Worm (Caenorhabditis elegans) whole organism, mixed stage, embryonic: ENCODE data around the gene rbm-26.

Experiments used
- M03D4.4 ChIP-seq: sonication (generic microtip); optimal IDR thresholded peaks from 2 replicates; lab custom pipeline; 2017; ENCODE audit warnings: mild to moderate bottlenecking, missing genetic modification characterization, missing compliant biosample characterization
- bed-3 ChIP-seq: fragments of 200-800 bp; sonication (Bioruptor generic); optimal IDR thresholded peaks from 3 replicates; lab custom pipeline; 2018; ENCODE audit warnings: mild to moderate bottlenecking, missing genetic modification characterization, moderate library complexity, missing compliant biosample characterization
- blmp-1 ChIP-seq: fragments of 150-350 bp; optimal IDR thresholded peaks from 2 replicates; lab custom pipeline; 2014; ENCODE audit warnings: missing biosample characterization, missing genetic modification characterization
- ceh-39 ChIP-seq: fragments of 150-350 bp; optimal IDR thresholded peaks from 2 replicates; lab custom pipeline; 2014; ENCODE audit warnings: missing biosample characterization, missing genetic modification characterization
- ceh-43 ChIP-seq: fragments of 200-800 bp; sonication (Bioruptor generic); optimal IDR thresholded peaks from 2 replicates; lab custom pipeline; 2018; ENCODE audit warnings: mild to moderate bottlenecking, missing genetic modification characterization, moderate library complexity, missing compliant biosample characterization
- ceh-83 ChIP-seq: fragments of 200-800 bp; sonication (Bioruptor generic); optimal IDR thresholded peaks from 2 replicates; lab custom pipeline; 2018; ENCODE audit warnings: mild to moderate bottlenecking, missing genetic modification characterization, missing compliant biosample characterization
- ces-1 ChIP-seq: fragments of 150-350 bp; optimal IDR thresholded peaks from 2 replicates; lab custom pipeline; 2014; ENCODE audit warnings: missing biosample characterization, missing genetic modification reagents, missing genetic modification characterization
- cnd-1 ChIP-seq: fragments of 200-800 bp; sonication (Bioruptor generic); optimal IDR thresholded peaks from 2 replicates; lab custom pipeline; 2018; ENCODE audit warnings: mild to moderate bottlenecking, missing genetic modification characterization, missing compliant biosample characterization
- drap-1 ChIP-seq: fragments of 200-800 bp; sonication (Bioruptor generic); optimal IDR thresholded peaks from 3 replicates; lab custom pipeline; 2018; ENCODE audit warnings: mild to moderate bottlenecking, missing genetic modification characterization, missing compliant biosample characterization
- elt-1 ChIP-seq: sonication (generic microtip); optimal IDR thresholded peaks from 2 replicates; lab custom pipeline; 2017; ENCODE audit warnings: missing genetic modification characterization, mild to moderate bottlenecking, missing compliant biosample characterization, antibody characterized with exemption, moderate library complexity, borderline replicate concordance; ENCODE audit not compliant: insufficient read depth
- elt-3 ChIP-seq: fragments of 150-350 bp; optimal IDR thresholded peaks from 2 replicates; lab custom pipeline; 2014; ENCODE audit warnings: missing biosample characterization, missing genetic modification characterization
- flh-1 ChIP-seq: fragments of 200-800 bp; sonication (Bioruptor generic); optimal IDR thresholded peaks from 2 replicates; lab custom pipeline; 2018; ENCODE audit warnings: mild to moderate bottlenecking, missing genetic modification characterization, moderate library complexity, missing compliant biosample characterization
- ham-2 ChIP-seq: fragments of 200-800 bp; sonication (Bioruptor generic); optimal IDR thresholded peaks from 2 replicates; lab custom pipeline; 2018; ENCODE audit warnings: mild to moderate bottlenecking, missing genetic modification characterization, missing compliant biosample characterization
- hlh-1 ChIP-seq: fragments of 150-350 bp; optimal IDR thresholded peaks from 2 replicates; lab custom pipeline; 2014; ENCODE audit warnings: missing biosample characterization, missing genetic modification reagents, missing genetic modification characterization
- lin-13 ChIP-seq: fragments of 150-350 bp; optimal IDR thresholded peaks from 2 replicates; lab custom pipeline; 2014; ENCODE audit warnings: missing biosample characterization, missing genetic modification characterization
- lin-32 ChIP-seq: fragments of 200-800 bp; sonication (Bioruptor generic); optimal IDR thresholded peaks from 2 replicates; lab custom pipeline; 2018; ENCODE audit warnings: mild to moderate bottlenecking, missing genetic modification characterization, missing compliant biosample characterization
- lsy-2 ChIP-seq: fragments of 150-350 bp; optimal IDR thresholded peaks from 2 replicates; lab custom pipeline; 2014; ENCODE audit warnings: missing biosample characterization, missing genetic modification characterization
- mab-5 ChIP-seq: fragments of 150-350 bp; optimal IDR thresholded peaks from 2 replicates; lab custom pipeline; 2014; ENCODE audit warnings: missing biosample characterization, missing genetic modification characterization
- mls-2 ChIP-seq: sonication (generic microtip); optimal IDR thresholded peaks from 2 replicates; lab custom pipeline; 2016; ENCODE audit warnings: mild to moderate bottlenecking, missing genetic modification characterization, moderate library complexity, missing compliant biosample characterization
- nhr-12 ChIP-seq: fragments of 150-350 bp; optimal IDR thresholded peaks from 2 replicates; lab custom pipeline; 2014; ENCODE audit warnings: missing biosample characterization, missing genetic modification characterization
- nhr-2 ChIP-seq: fragments of 150-350 bp; optimal IDR thresholded peaks from 2 replicates; lab custom pipeline; 2014; ENCODE audit warnings: missing biosample characterization, missing genetic modification characterization
- nhr-237 ChIP-seq: fragments of 150-350 bp; optimal IDR thresholded peaks from 2 replicates; lab custom pipeline; 2014; ENCODE audit warnings: missing biosample characterization, missing genetic modification characterization
- nhr-28 ChIP-seq: fragments of 150-350 bp; optimal IDR thresholded peaks from 2 replicates; lab custom pipeline; 2014; ENCODE audit warnings: missing biosample characterization, missing genetic modification characterization
- nhr-76 ChIP-seq: sonication (generic microtip); optimal IDR thresholded peaks from 2 replicates; lab custom pipeline; 2017; ENCODE audit warnings: missing biosample characterization, missing genetic modification characterization
- pha-4 ChIP-seq: fragments of 150-350 bp; optimal IDR thresholded peaks from 2 replicates; lab custom pipeline; 2018; ENCODE audit warnings: missing biosample characterization, missing genetic modification reagents, missing genetic modification characterization
- sem-2 ChIP-seq: fragments of 200-800 bp; sonication (Bioruptor generic); optimal IDR thresholded peaks from 2 replicates; lab custom pipeline; 2018; ENCODE audit warnings: mild to moderate bottlenecking, missing genetic modification characterization, missing compliant biosample characterization
- sptf-1 ChIP-seq: sonication (generic microtip); optimal IDR thresholded peaks from 2 replicates; lab custom pipeline; 2017; ENCODE audit warnings: mild to moderate bottlenecking, missing genetic modification characterization, moderate library complexity, missing compliant biosample characterization
- tbx-8 ChIP-seq: fragments of 200-800 bp; sonication (Bioruptor generic); optimal IDR thresholded peaks from 2 replicates; lab custom pipeline; 2018; ENCODE audit warnings: mild to moderate bottlenecking, missing genetic modification characterization, moderate library complexity, missing compliant biosample characterization
- unc-120 ChIP-seq: sonication (generic microtip); optimal IDR thresholded peaks from 2 replicates; lab custom pipeline; 2017; ENCODE audit warnings: missing genetic modification characterization, missing compliant biosample characterization; ENCODE audit not compliant: poor library complexity, severe bottlenecking
- unc-39 ChIP-seq: fragments of 150-350 bp; optimal IDR thresholded peaks from 2 replicates; lab custom pipeline; 2014; ENCODE audit warnings: missing biosample characterization, missing genetic modification characterization
- unc-62 ChIP-seq: fragments of 150-350 bp; optimal IDR thresholded peaks from 2 replicates; lab custom pipeline; 2014; ENCODE audit warnings: missing biosample characterization, missing genetic modification reagents, missing genetic modification characterization
- ztf-11 ChIP-seq: fragments of 150-350 bp; optimal IDR thresholded peaks from 2 replicates; lab custom pipeline; 2014; ENCODE audit warnings: missing biosample characterization, missing genetic modification characterization

rbm-26 gene

DNA sequence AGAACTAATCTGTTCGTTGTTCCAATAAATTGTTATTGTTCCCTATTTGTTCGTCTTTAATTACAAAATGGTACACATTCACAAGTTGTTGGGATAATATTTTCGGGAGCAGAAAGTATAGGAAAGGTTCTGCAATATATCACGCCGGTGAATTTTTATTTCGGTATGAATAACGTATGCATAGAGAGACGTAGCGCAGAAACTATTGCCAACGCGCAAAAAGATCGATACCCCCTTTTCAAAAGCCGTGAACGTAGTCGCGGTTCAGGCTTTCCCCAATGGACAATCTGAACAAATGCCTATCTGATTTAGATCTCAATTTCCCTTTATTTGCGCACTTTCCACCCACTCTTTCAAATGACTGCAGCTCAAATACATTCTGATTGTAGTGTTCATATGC is 31.2 kb upstream of the rbm-26 start, which contains the start of gene pst-2:
Gene pst-2 (plus strand): TSS at position 293 of the 400 bp plus-strand sequence.
- TF ChIP-seq elt-3 (tag; lab: Kevin White, UChicago) = no peak
- TF ChIP-seq nhr-237 (tag; lab: Kevin White, UChicago) = no peak
- no peak for TF ChIP-seq mab-5 (tag; lab: Kevin White, UChicago)
- TF ChIP-seq sptf-1 (tag; lab: Kevin White, UChicago) = no peak
- TF ChIP-seq unc-120 (tag; lab: Kevin White, UChicago) = no peak
- TF ChIP-seq flh-1 (GFP tag; lab: Kevin White, UChicago) = no peak
- no peak for TF ChIP-seq nhr-76 (tag; lab: Kevin White, UChicago)
- TF ChIP-seq nhr-28 (tag; lab: Kevin White, UChicago) = no peak
- TF ChIP-seq tbx-8 (GFP tag; lab: Kevin White, UChicago) = no peak
- TF ChIP-seq nhr-2 = no peak
- no peak for TF ChIP-seq blmp-1
- no peak for TF ChIP-seq unc-39
- no peak for TF ChIP-seq ceh-43 (GFP tag; lab: Kevin White, UChicago)
- TF ChIP-seq hlh-1 (tag; lab: Kevin White, UChicago) = no peak
- no peak for TF ChIP-seq sem-2 (GFP tag; lab: Kevin White, UChicago)
- no peak for TF ChIP-seq nhr-12 (tag; lab: Kevin White, UChicago)
- no peak for TF ChIP-seq elt-1
- TF ChIP-seq ham-2 (GFP tag; lab: Kevin White, UChicago) = no peak
- no peak for TF ChIP-seq unc-62 (GFP tag; lab: Kevin White, UChicago)
- TF ChIP-seq lsy-2 (tag; lab: Kevin White, UChicago) = no peak

DNA sequence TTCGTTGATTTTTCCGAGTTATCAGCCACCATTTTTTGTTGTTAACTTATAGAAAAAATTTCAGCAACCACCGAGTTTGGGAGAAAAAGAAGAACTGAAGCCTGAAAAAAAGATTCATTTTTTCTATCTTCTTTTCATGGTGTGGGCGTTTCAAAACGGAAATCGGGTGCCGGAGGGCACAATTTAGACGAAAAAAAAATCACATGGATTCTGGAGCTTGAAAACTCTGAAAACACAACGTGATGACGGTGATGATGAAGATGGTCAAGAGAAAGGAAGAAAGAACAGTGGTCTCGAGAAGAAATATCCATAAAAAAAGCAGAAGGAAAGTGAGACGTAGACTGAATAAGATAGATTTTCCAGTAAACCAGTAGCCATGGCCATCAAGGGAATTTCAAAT is 27.3 kb upstream of the rbm-26 start, which contains the start of gene rcan-1:
Gene rcan-1 (minus strand): TSS at position 101 of the 400 bp plus-strand sequence.
- TF ChIP-seq nhr-28 (tag; lab: Kevin White, UChicago) (no peak), elt-1 (no peak), lin-32 (no peak), sptf-1 (tag; lab: Kevin White, UChicago) (no peak), blmp-1 (no peak)
- TF ChIP-seq, all 35 proteins: peak for 0

- TF ChIP-seq lin-32 (no peak), lsy-2 (tag; lab: Kevin White, UChicago) (peak; percentile 33), mls-2 (tag; lab: Kevin White, UChicago) (no peak), nhr-237 (tag; lab: Kevin White, UChicago) (no peak), lin-13 (tag; lab: Kevin White, UChicago) (no peak), unc-120 (tag; lab: Kevin White, UChicago) (no peak), ztf-11 (tag; lab: Kevin White, UChicago) (no peak), nhr-76 (tag; lab: Kevin White, UChicago) (no peak), pha-4 (tag; lab: Kevin White, UChicago) (peak; percentile 75), unc-62 (GFP tag; lab: Kevin White, UChicago) (no peak), ces-1 (GFP tag; lab: Kevin White, UChicago) (peak; percentile 27), ham-2 (GFP tag; lab: Kevin White, UChicago) (no peak), cnd-1 (tag; lab: Kevin White, UChicago) (no peak), sptf-1 (tag; lab: Kevin White, UChicago) (no peak), bed-3 (GFP tag; lab: Kevin White, UChicago) (no peak), nhr-2 (no peak)
Measured at ce11 chrIII:5688246-5688645, 23.1 kb upstream of the rbm-26 start.

- TF ChIP-seq ceh-39 (tag; lab: Kevin White, UChicago) (no peak), bed-3 (GFP tag; lab: Kevin White, UChicago) (no peak), unc-62 (GFP tag; lab: Kevin White, UChicago) (no peak), tbx-8 (GFP tag; lab: Kevin White, UChicago) (no peak), hlh-1 (tag; lab: Kevin White, UChicago) (no peak), sem-2 (GFP tag; lab: Kevin White, UChicago) (no peak), ztf-11 (tag; lab: Kevin White, UChicago) (no peak), ceh-83 (no peak), drap-1 (GFP tag; lab: Kevin White, UChicago) (no peak), M03D4.4 (tag; lab: Kevin White, UChicago) (no peak), lin-32 (no peak), flh-1 (GFP tag; lab: Kevin White, UChicago) (no peak), mab-5 (tag; lab: Kevin White, UChicago) (no peak), nhr-2 (no peak)
- TF ChIP-seq, all 35 proteins: peak for 0
Measured at ce11 chrIII:5691826-5692225, 19.5 kb upstream of the rbm-26 start.
